Fruit fly (Drosophila melanogaster): ENCODE data around the gene Mpp6.

The Mpp6 gene

DNA sequence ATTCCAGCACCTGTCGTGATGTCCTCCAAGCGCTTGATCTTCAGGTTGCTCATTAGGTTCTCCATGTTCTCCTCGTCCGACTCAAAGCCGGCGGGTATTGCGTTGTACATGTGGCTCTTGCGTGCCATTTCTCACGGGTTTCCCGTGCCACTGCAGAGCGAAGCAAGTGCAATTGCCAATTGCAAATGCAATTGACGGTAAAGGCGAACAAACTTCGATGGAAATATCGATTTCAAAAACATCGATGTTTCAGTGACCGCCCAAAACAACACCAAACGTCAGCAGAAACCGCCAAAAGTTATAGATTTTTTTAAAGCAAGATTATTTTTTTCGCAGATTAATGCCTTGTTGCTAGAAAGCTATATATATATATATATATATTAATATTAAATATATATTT, 6.8 kb downstream of the Mpp6 start, which contains the start of gene Nbr:
Gene Nbr (minus strand): TSS at position 209 of the 400 bp plus-strand sequence.
- no peak for TF ChIP-seq CrebA (GFP tag; optimal IDR thresholded peaks at IDR 0.05; ENCODE audit: borderline replicate concordance)
- no peak for TF ChIP-seq Sp1 (GFP tag; optimal IDR thresholded peaks at IDR 0.05)
- TF ChIP-seq Dif (GFP tag; optimal IDR thresholded peaks at IDR 0.05; ENCODE audit: partially characterized antibody): peak; percentile 58
- TF ChIP-seq tai (GFP tag; optimal IDR thresholded peaks at IDR 0.05): no peak
- TF ChIP-seq usp (GFP tag; optimal IDR thresholded peaks at IDR 0.05): no peak
- no peak for TF ChIP-seq fru (GFP tag; optimal IDR thresholded peaks at IDR 0.05)
- no peak for TF ChIP-seq dsf (GFP tag; optimal IDR thresholded peaks at IDR 0.05; ENCODE audit: borderline replicate concordance)
- TF ChIP-seq Rel (GFP tag; optimal IDR thresholded peaks at IDR 0.05): no peak
- TF ChIP-seq Rel (tag; optimal IDR thresholded peaks at IDR 0.05): peak; percentile 13
- TF ChIP-seq rgr (GFP tag; optimal IDR thresholded peaks at IDR 0.05): peak; percentile 35
- TF ChIP-seq Hr83 (GFP tag; optimal IDR thresholded peaks at IDR 0.05; ENCODE audit: poor library complexity, severe bottlenecking): peak; percentile 49
- TF ChIP-seq Hr78 (GFP tag; optimal IDR thresholded peaks at IDR 0.05): no peak

DNA sequence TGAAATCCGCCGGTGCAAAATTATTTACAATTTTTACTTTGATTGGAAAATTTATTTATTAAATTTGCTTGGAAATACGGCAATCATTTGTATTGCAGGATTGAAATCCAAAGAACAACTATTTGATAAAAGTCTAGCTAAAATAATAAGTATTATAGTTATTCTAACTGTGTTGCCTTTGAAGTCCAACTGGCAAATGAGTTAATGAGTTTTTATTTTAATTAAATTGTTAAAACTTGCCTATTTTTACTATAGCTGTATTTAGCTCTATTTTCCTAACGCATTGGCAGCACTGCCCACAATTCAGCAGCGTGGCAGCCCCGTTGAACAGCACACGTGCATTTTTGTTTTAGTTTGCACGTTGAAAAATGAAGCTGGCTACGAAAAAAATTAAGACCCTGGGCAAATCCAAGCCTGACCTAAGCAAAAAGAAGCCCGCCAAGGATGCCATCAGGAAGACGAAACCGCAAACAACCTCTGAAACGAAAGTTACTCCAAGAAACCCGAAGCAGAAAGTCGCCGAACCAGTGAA, 7.3 kb downstream of the Mpp6 start, which contains the start of gene Noc2:
Gene Noc2 (plus strand): TSS at position 331 of the 532 bp plus-strand sequence.
- TF ChIP-seq OdsH (GFP tag; optimal IDR thresholded peaks at IDR 0.05) (peak; percentile 15), pan (optimal IDR thresholded peaks at IDR 0.05) (no peak), Mio (GFP tag; optimal IDR thresholded peaks at IDR 0.05) (no peak), Vsx2 (GFP tag; optimal IDR thresholded peaks at IDR 0.05; ENCODE audit: partially characterized antibody) (no peak), tai (GFP tag; optimal IDR thresholded peaks at IDR 0.05) (no peak), sage (GFP tag; optimal IDR thresholded peaks at IDR 0.05) (no peak), usp (GFP tag; optimal IDR thresholded peaks at IDR 0.05) (no peak), HLH106 (tag; optimal IDR thresholded peaks at IDR 0.05) (peak; percentile 59), Hnf4 (GFP tag; optimal IDR thresholded peaks at IDR 0.05) (peak; percentile 21), Rel (GFP tag; optimal IDR thresholded peaks at IDR 0.05) (no peak), Rel (tag; optimal IDR thresholded peaks at IDR 0.05) (peak; percentile 81), dsf (GFP tag; optimal IDR thresholded peaks at IDR 0.05; ENCODE audit: borderline replicate concordance) (no peak), fru (GFP tag; optimal IDR thresholded peaks at IDR 0.05) (peak; percentile 45), Abd-B (GFP tag; optimal IDR thresholded peaks at IDR 0.05) (no peak), CrebA (GFP tag; optimal IDR thresholded peaks at IDR 0.05; ENCODE audit: borderline replicate concordance) (no peak), foxo (GFP tag; optimal IDR thresholded peaks at IDR 0.05) (peak in 1 of 2 experiments; percentile 73), brk (GFP tag; optimal IDR thresholded peaks at IDR 0.05) (no peak), rgr (GFP tag; optimal IDR thresholded peaks at IDR 0.05) (peak; percentile 43), lola (GFP tag; optimal IDR thresholded peaks at IDR 0.05) (no peak), br (GFP tag; optimal IDR thresholded peaks at IDR 0.05) (no peak), ey (GFP tag; optimal IDR thresholded peaks at IDR 0.05) (peak; percentile 46), Hr83 (GFP tag; optimal IDR thresholded peaks at IDR 0.05; ENCODE audit: poor library complexity, severe bottlenecking) (peak; percentile 35), N (GFP tag; optimal IDR thresholded peaks at IDR 0.05) (no peak), GATAd (GFP tag; optimal IDR thresholded peaks at IDR 0.05) (no peak), jim (GFP tag; optimal IDR thresholded peaks at IDR 0.05) (peak; percentile 67), dmrt93B (GFP tag; optimal IDR thresholded peaks at IDR 0.05) (peak; percentile 44), sv (GFP tag; optimal IDR thresholded peaks at IDR 0.05) (peak; percentile 7), woc (GFP tag; optimal IDR thresholded peaks at IDR 0.05) (peak; percentile 52), Dif (GFP tag; optimal IDR thresholded peaks at IDR 0.05; ENCODE audit: partially characterized antibody) (no peak), Jra (GFP tag; optimal IDR thresholded peaks at IDR 0.05) (no peak), psq (GFP tag; optimal IDR thresholded peaks at IDR 0.05) (peak; percentile 44), CG32264 (GFP tag; optimal IDR thresholded peaks at IDR 0.05) (no peak), dl (GFP tag; optimal IDR thresholded peaks at IDR 0.05; ENCODE audit: insufficient read depth in 1 of 2, partially characterized antibody in 2 of 2) (no peak), Sp1 (GFP tag; optimal IDR thresholded peaks at IDR 0.05) (peak; percentile 26), Hr78 (GFP tag; optimal IDR thresholded peaks at IDR 0.05) (no peak), h (GFP tag; optimal IDR thresholded peaks at IDR 0.05) (peak; percentile 61), Dfd (GFP tag; optimal IDR thresholded peaks at IDR 0.05) (no peak), CG9705 (GFP tag; optimal IDR thresholded peaks at IDR 0.05) (no peak), Myc (optimal IDR thresholded peaks at IDR 0.05) (peak; percentile 78)
